Fruit fly (Drosophila melanogaster) Kc167 (cell line): Measurements from ENCODE around the gene TwdlD.

Experiments used
- Myc ChIP-seq: fragments of >200 bp; optimal IDR thresholded peaks from 2 replicates; lab custom pipeline; 2017; ENCODE audit warnings: missing external identifiers
- Sin3A ChIP-seq: fragments of >200 bp; optimal IDR thresholded peaks from 2 replicates; lab custom pipeline; 2018; ENCODE audit warnings: missing external identifiers
- h ChIP-seq: fragments of >200 bp; optimal IDR thresholded peaks from 3 replicates; lab custom pipeline; 2018; ENCODE audit warnings: missing external identifiers
- insv ChIP-seq: fragments of >200 bp; optimal IDR thresholded peaks from 3 replicates; lab custom pipeline; 2018; ENCODE audit warnings: missing external identifiers
- psq ChIP-seq: fragments of >200 bp; optimal IDR thresholded peaks from 2 replicates; lab custom pipeline; 2017; ENCODE audit warnings: missing external identifiers
- ttk ChIP-seq: sonication (Bioruptor generic); optimal IDR thresholded peaks from 2 replicates; lab custom pipeline; 2017; ENCODE audit warnings: missing external identifiers

The TwdlD gene

DNA sequence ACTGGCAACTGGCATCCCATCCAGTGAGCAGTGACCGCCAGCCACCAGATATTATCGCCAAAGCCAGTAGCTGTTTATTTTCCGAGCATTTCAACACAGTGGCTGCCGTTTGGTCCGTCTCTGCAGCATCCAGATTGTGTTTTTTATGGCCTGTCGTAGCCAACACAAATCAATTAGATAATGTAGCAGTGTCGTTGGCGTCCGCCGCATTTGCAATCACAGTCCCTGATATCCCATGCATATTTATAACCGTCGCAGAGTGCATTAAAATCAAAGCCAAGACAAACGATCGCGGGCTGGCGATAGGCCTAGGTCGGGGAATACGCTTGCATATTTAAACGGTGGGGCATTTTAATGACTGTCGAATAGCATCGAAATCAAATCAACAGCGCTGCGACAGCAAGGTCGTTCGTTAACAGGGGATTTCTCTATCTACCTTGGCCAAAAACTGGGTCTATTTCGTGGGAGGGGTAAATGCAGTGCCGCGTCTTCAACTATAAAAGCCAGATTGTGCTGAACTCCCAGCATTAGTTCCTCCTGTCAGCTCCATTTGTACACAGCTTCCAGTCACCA is at the start of gene TwdlD:
Gene TwdlD, plus strand, starts transcription at position 523 of the 573 bp plus-strand sequence.
- TF ChIP-seq Sin3A (lab: Kevin White, UChicago) (no peak), h (no peak), psq (lab: Kevin White, UChicago) (no peak), insv (no peak), Myc (lab: Kevin White, UChicago) (no peak), ttk (lab: Kevin White, UChicago) (no peak)

DNA sequence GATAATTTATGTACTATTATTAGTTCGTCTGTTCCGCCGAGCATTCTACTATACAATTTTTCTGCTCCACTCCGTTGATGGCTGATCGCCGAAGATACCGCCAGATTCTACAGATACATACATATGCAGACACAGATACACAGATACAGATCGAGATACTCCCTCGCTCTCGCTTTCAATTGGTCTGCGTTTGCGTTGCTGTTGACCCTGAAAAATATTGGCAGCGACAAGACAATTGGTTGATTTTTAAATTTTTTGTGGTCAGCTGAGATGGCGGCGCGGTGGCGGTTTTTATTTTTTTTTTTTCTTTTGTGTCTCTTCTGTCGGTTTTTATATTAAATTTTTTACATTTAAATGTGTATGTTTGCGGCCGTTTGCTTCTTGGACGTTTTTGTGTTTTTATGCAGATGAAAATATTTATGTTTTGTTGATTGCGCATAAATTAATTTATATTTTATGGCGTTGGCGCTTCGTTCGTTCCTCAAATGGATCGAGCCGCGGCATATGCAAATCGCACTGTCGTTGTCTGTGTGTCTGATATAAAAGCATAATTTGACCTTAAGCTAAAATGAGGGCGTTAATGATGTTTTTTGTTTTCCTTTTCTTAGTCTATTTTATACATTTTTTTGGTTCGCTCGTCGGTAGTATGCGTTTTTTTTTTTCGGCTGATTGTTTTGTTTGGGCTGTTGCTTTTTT is 45.8 kb upstream of the TwdlD start:
- TF ChIP-seq ttk (lab: Kevin White, UChicago), result no peak
- no peak for TF ChIP-seq Myc (lab: Kevin White, UChicago)
- no peak for TF ChIP-seq psq (lab: Kevin White, UChicago)
- TF ChIP-seq Sin3A (lab: Kevin White, UChicago), result no peak
- no peak for TF ChIP-seq insv
- no peak for TF ChIP-seq h

DNA sequence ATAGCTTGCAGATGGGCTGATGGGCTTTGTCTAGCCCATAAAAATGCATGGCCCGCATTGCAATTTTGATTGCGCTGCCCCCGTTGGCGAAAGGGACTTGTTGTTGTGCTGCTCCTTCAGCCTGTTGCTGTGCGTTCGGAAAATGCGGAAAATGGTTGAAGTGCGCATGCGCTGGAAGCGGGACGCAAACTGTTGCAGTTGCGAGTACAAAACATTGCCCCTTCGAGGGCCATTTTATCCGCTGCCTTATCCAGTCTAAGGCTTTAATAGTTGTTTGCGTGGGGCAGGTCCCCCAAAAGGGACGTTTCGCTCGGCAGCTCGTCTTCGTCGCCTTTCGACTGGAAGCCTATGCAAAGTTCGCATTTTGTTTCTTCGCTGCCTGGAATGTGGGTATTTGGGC is 33.3 kb upstream of the TwdlD start:
- TF ChIP-seq psq (lab: Kevin White, UChicago) (no peak), Myc (lab: Kevin White, UChicago) (no peak), ttk (lab: Kevin White, UChicago) (no peak), h (no peak), insv (no peak)

DNA sequence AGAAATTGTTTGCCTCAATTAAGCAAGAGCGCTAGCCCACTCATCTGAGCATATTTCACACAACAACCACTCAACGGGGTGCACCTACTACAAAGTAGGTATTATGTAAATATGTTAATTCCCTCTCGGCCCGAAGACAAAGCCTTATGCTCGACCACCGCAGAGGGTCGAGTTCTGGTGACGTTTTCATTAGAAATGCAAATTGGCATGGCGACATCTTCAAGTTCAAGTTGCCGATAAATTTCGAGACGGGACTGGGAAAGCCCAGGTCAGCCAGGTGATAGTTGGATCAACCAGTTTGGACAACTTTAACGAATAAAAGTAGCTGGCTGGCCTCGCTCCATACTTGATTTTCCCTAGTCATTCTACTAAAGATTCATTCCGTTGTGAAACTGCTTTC is 24.4 kb upstream of the TwdlD start:
- TF ChIP-seq insv (no peak), Sin3A (lab: Kevin White, UChicago) (no peak), h (no peak)

dm6 chr3R:26618818-26619217 is 21.0 kb upstream of the TwdlD start, which contains the start of gene TwdlM:
Gene TwdlM (plus strand): TSS chr3R:26619118.
- TF ChIP-seq insv, result no peak
- TF ChIP-seq Myc (lab: Kevin White, UChicago), result no peak
- TF ChIP-seq ttk (lab: Kevin White, UChicago), result no peak
- TF ChIP-seq h, result no peak
- no peak for TF ChIP-seq Sin3A (lab: Kevin White, UChicago)
- TF ChIP-seq psq (lab: Kevin White, UChicago), result no peak

- TF ChIP-seq h (no peak), ttk (lab: Kevin White, UChicago) (no peak)
Measured at dm6 chr3R:26621314-26621813, 18.5 kb upstream of the TwdlD start, which contains the start of gene TwdlP. Gene TwdlP (minus strand): TSS chr3R:26621364.

- TF ChIP-seq Sin3A (lab: Kevin White, UChicago) (no peak), psq (lab: Kevin White, UChicago) (no peak), insv (no peak), ttk (lab: Kevin White, UChicago) (no peak), h (no peak), Myc (lab: Kevin White, UChicago) (no peak)
Measured at dm6 chr3R:26623493-26623956, 16.3 kb upstream of the TwdlD start, which contains the start of gene TwdlB. Gene TwdlB (minus strand): TSS chr3R:26623543.

DNA sequence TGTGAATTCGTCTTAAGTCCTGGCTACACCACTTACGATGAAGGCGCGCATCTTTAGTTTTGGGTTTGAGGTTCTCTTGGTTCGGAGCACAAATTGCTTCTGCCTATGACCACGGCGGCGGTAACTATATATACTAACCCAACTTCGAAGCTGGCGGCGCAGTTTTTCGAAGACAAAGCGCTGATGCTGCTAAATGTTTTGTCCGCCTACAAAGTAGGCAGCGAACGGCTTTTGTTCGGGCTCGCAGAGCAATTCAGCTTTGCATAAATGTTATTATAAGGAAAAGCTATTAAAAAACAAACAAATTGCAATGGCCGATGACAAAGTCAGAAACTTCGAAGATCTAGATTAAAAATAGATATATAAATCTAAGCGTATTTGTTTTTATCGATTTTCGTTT is 14.3 kb upstream of the TwdlD start, which contains the start of gene TwdlL:
Gene TwdlL, minus strand, starts transcription at position 101 of the 400 bp plus-strand sequence.
- TF ChIP-seq h (no peak), ttk (lab: Kevin White, UChicago) (no peak), psq (lab: Kevin White, UChicago) (no peak), Sin3A (lab: Kevin White, UChicago) (no peak), insv (no peak), Myc (lab: Kevin White, UChicago) (no peak)

DNA sequence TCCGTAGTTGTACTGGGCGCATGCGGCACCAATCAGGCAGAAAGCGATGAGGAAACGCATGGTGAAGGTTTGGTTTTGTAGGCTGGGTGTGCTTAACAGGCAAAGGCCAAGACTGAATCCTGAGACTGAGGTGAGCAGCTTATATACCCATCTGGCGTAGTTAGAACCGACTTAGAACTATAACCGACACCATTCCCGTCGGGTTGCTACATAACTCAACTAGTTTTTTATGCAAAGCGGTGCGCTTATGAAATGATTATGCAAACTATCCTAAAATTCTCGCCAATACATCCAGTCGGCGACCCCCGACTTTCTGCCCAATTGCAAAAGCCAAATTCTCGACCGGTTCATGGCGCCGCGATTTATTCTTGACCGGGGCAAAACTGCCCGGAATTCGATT is 13.2 kb upstream of the TwdlD start, which contains the start of gene TwdlO:
Gene TwdlO, minus strand, starts transcription at position 101 of the 400 bp plus-strand sequence.
- TF ChIP-seq ttk (lab: Kevin White, UChicago) (no peak), Myc (lab: Kevin White, UChicago) (no peak), h (no peak), Sin3A (lab: Kevin White, UChicago) (no peak), psq (lab: Kevin White, UChicago) (no peak), insv (no peak)

DNA sequence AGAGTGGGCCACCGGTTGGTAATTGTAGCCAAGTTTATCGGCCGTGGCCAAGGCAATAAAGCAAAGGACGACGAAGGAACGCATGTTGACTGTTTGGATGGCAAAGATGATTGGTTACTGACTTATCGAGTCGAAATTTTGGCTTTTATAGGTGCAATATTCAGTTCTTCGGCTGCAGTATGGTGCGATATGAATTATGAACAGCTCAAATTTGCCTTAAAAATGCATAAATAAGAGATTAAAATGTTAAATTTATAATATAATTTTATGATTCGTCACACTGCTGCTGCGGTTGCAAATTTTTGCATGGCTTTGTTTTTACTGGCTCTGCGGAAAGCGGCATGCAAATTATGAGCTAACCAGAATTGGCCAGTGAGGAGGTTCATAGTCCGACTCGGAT is 11.2 kb upstream of the TwdlD start, which contains the start of gene TwdlK:
Gene TwdlK, minus strand, starts transcription at position 101 of the 400 bp plus-strand sequence.
- TF ChIP-seq insv, result no peak
- no peak for TF ChIP-seq h
- TF ChIP-seq ttk (lab: Kevin White, UChicago), result no peak
- TF ChIP-seq psq (lab: Kevin White, UChicago), result no peak
- TF ChIP-seq Sin3A (lab: Kevin White, UChicago), result no peak

DNA sequence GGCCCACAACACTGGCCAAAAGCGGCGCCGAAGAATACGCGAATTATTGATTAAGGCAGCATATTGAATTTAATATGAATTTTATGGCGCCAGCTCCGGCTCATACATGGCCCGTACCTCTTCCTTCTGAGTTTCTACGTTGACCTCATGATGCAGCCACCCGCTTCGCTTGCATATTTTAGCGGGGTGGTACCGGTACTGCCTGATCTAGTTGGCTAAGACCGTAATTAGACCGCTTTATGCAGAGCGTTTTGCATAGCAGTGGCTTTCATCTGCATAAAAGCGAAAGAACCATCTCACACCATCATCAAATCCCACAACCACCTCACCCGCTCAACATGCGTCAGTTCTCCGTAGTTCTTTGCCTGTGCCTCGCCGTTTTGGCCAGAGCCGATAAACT is 10.2 kb upstream of the TwdlD start, which contains the start of gene TwdlJ:
Gene TwdlJ, plus strand, starts transcription at position 301 of the 400 bp plus-strand sequence.
- TF ChIP-seq h (no peak), insv (no peak)

DNA sequence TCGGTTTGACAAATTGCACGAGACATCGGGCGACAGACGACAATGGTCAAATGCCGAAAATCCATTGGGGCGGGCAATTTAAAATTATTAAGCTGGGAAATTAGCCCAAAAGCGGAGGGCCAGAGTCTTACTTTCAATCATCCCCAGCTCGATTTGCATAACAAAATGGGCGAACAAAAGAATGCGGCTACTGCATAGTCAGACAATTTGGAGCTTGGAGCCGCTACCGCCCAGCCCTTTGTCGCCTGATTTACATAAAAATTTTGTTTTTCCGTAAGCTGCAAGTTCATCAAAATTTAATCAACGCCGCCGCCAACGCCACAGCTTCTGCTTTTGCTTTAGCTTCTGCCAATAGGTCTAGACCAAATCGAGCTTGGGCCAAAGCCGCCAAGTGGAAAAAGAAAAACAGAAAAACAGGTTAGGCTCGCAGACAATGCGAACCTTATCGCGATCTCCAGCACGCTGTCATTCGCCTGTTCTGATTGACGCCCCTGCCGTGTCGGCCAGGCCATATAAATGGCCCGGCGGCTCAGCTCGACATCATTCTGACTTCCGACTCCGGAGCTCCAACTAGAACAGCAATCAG is 8.4 kb upstream of the TwdlD start, which contains the start of gene TwdlN:
Gene TwdlN, plus strand, starts transcription at position 536 of the 586 bp plus-strand sequence.
- TF ChIP-seq insv, result no peak
- no peak for TF ChIP-seq Myc (lab: Kevin White, UChicago)
- no peak for TF ChIP-seq psq (lab: Kevin White, UChicago)
